Fruit fly (Drosophila melanogaster): ENCODE data around the gene CG42752.

dm6 chr2L:18752823-18753222 is 12.9 kb upstream of the CG42752 start:
- no peak for TF ChIP-seq EcR (GFP tag; optimal IDR thresholded peaks at IDR 0.05)
- no peak for TF ChIP-seq CG8478 (optimal IDR thresholded peaks at IDR 0.05)
- TF ChIP-seq pan (optimal IDR thresholded peaks at IDR 0.05): no peak
- TF ChIP-seq usp (GFP tag; optimal IDR thresholded peaks at IDR 0.05): no peak
- TF ChIP-seq psq (optimal IDR thresholded peaks at IDR 0.05): no peak
- TF ChIP-seq Dll (optimal IDR thresholded peaks at IDR 0.05): no peak
